Worm (Caenorhabditis elegans) whole organism, L3 larva: ENCODE results near the gene C56C10.6.

Experiments used
- ZK546.5 ChIP-seq: sonication (generic microtip); optimal IDR thresholded peaks from 2 replicates; lab custom pipeline; 2017; ENCODE audit warnings: missing biosample characterization, missing genetic modification characterization
- ama-1 ChIP-seq: fragments of 150-350 bp; optimal IDR thresholded peaks from 2 replicates; lab custom pipeline; 2018
- ceh-16 ChIP-seq: sonication (generic microtip); optimal IDR thresholded peaks from 2 replicates; lab custom pipeline; 2017; ENCODE audit warnings: missing biosample characterization, missing genetic modification characterization
- ceh-28 ChIP-seq: fragments of 150-350 bp; optimal IDR thresholded peaks from 2 replicates; lab custom pipeline; 2014; ENCODE audit warnings: missing biosample characterization, missing genetic modification reagents, missing genetic modification characterization
- ceh-82 ChIP-seq: fragments of 150-350 bp; optimal IDR thresholded peaks from 2 replicates; lab custom pipeline; 2014; ENCODE audit warnings: missing biosample characterization, missing genetic modification characterization
- daf-12 ChIP-seq: fragments of 150-350 bp; optimal IDR thresholded peaks from 2 replicates; lab custom pipeline; 2014; ENCODE audit warnings: missing biosample characterization, missing genetic modification reagents, missing genetic modification characterization
- egl-5 ChIP-seq: fragments of 150-350 bp; optimal IDR thresholded peaks from 2 replicates; lab custom pipeline; 2017; ENCODE audit warnings: missing biosample characterization, missing genetic modification reagents, missing genetic modification characterization, inconsistent platforms
- elt-2 ChIP-seq: sonication (generic microtip); optimal IDR thresholded peaks from 2 replicates; lab custom pipeline; 2016; ENCODE audit warnings: missing genetic modification reagents, mild to moderate bottlenecking, missing genetic modification characterization, missing compliant biosample characterization
- elt-3 ChIP-seq, 3 experiments: fragments of 150-350 bp in 1 of 3; sonication (generic microtip) in 2 of 3; optimal IDR thresholded peaks; 2 replicates in 2 of 3; 4 replicates in 1 of 3; lab custom pipeline; 2014 to 2017; ENCODE audit warnings: missing biosample characterization in 3 of 3, missing genetic modification characterization in 3 of 3
- eor-1 ChIP-seq, 2 experiments: fragments of 150-350 bp; optimal IDR thresholded peaks; 2 replicates each; lab custom pipeline; 2014 to 2018; ENCODE audit warnings: missing biosample characterization in 2 of 2, missing genetic modification characterization in 2 of 2
- fkh-2 ChIP-seq: fragments of 150-350 bp; optimal IDR thresholded peaks from 2 replicates; lab custom pipeline; 2014; ENCODE audit warnings: missing biosample characterization, missing genetic modification reagents, missing genetic modification characterization
- jun-1 ChIP-seq: fragments of 150-350 bp; optimal IDR thresholded peaks from 2 replicates; lab custom pipeline; 2014; ENCODE audit warnings: missing biosample characterization, missing genetic modification reagents, missing genetic modification characterization
- lin-15B ChIP-seq: fragments of 150-350 bp; optimal IDR thresholded peaks from 2 replicates; lab custom pipeline; 2014; ENCODE audit warnings: missing biosample characterization, missing genetic modification characterization
- lin-39 ChIP-seq: fragments of 150-350 bp; optimal IDR thresholded peaks from 2 replicates; lab custom pipeline; 2018; ENCODE audit warnings: missing biosample characterization, missing genetic modification reagents, missing genetic modification characterization
- lsy-12 ChIP-seq: sonication (generic microtip); optimal IDR thresholded peaks from 2 replicates; lab custom pipeline; 2016; ENCODE audit warnings: mild to moderate bottlenecking, missing genetic modification characterization, missing compliant biosample characterization
- mdl-1 ChIP-seq: fragments of 150-350 bp; optimal IDR thresholded peaks from 2 replicates; lab custom pipeline; 2014; ENCODE audit warnings: missing biosample characterization, missing genetic modification characterization
- nhr-23 ChIP-seq: fragments of 150-350 bp; optimal IDR thresholded peaks from 2 replicates; lab custom pipeline; 2014; ENCODE audit warnings: missing biosample characterization, missing genetic modification reagents, missing genetic modification characterization
- nhr-25 ChIP-seq: sonication (generic microtip); optimal IDR thresholded peaks from 2 replicates; lab custom pipeline; 2017; ENCODE audit warnings: missing biosample characterization, missing genetic modification characterization
- nhr-28 ChIP-seq: fragments of 150-350 bp; optimal IDR thresholded peaks from 2 replicates; lab custom pipeline; 2014; ENCODE audit warnings: missing biosample characterization, missing genetic modification characterization
- nhr-43 ChIP-seq: sonication (generic microtip); optimal IDR thresholded peaks from 2 replicates; lab custom pipeline; 2016; ENCODE audit warnings: mild to moderate bottlenecking, missing genetic modification characterization, missing compliant biosample characterization; ENCODE audit not compliant: poor library complexity, severe bottlenecking
- nhr-76 ChIP-seq: fragments of 150-350 bp; sonication (generic microtip); optimal IDR thresholded peaks from 5 replicates; lab custom pipeline; 2014; ENCODE audit warnings: missing biosample characterization, missing genetic modification characterization
- nhr-77 ChIP-seq: fragments of 150-350 bp; optimal IDR thresholded peaks from 2 replicates; lab custom pipeline; 2014; ENCODE audit warnings: missing biosample characterization, missing genetic modification characterization
- pha-4 ChIP-seq: fragments of 150-350 bp; optimal IDR thresholded peaks from 2 replicates; lab custom pipeline; 2014; ENCODE audit warnings: missing biosample characterization, missing genetic modification reagents, missing genetic modification characterization
- pqm-1 ChIP-seq: fragments of 150-350 bp; optimal IDR thresholded peaks from 2 replicates; lab custom pipeline; 2017; ENCODE audit warnings: missing biosample characterization, missing genetic modification characterization, inconsistent platforms
- skn-1 ChIP-seq: fragments of 150-350 bp; optimal IDR thresholded peaks from 2 replicates; lab custom pipeline; 2014; ENCODE audit warnings: missing biosample characterization, missing genetic modification characterization
- snpc-4 ChIP-seq: fragments of 150-350 bp; optimal IDR thresholded peaks from 2 replicates; lab custom pipeline; 2014; ENCODE audit warnings: missing biosample characterization, missing genetic modification characterization
- tbx-2 ChIP-seq: sonication (generic microtip); optimal IDR thresholded peaks from 2 replicates; lab custom pipeline; 2016; ENCODE audit warnings: mild to moderate bottlenecking, missing genetic modification characterization, missing compliant biosample characterization
- unc-39 ChIP-seq: sonication (generic microtip); optimal IDR thresholded peaks from 4 replicates; lab custom pipeline; 2017; ENCODE audit warnings: missing biosample characterization, missing genetic modification characterization
- unc-62 ChIP-seq: fragments of 150-350 bp; sonication (generic microtip); optimal IDR thresholded peaks from 4 replicates; lab custom pipeline; 2014; ENCODE audit warnings: missing biosample characterization, missing genetic modification reagents, missing genetic modification characterization
- zag-1 ChIP-seq: fragments of 150-350 bp; optimal IDR thresholded peaks from 2 replicates; lab custom pipeline; 2014; ENCODE audit warnings: missing biosample characterization, missing genetic modification characterization
- ztf-11 ChIP-seq: fragments of 150-350 bp; optimal IDR thresholded peaks from 2 replicates; lab custom pipeline; 2014; ENCODE audit warnings: missing biosample characterization, missing genetic modification characterization
- ztf-4 ChIP-seq: fragments of 150-350 bp; optimal IDR thresholded peaks from 2 replicates; lab custom pipeline; 2014; ENCODE audit warnings: missing biosample characterization, missing genetic modification characterization

The C56C10.6 gene

ce11 chrII:6619007-6619406, 37.9 kb upstream of the C56C10.6 start:
- TF ChIP-seq elt-3 (tag; optimal IDR thresholded peaks at IDR 0.05; lab: Kevin White, UChicago), result peak in 1 of 3 experiments; percentile 27
- TF ChIP-seq ceh-28 (tag; lab: Kevin White, UChicago), result peak; percentile 4
- TF ChIP-seq nhr-43, result peak; percentile 19
- no peak for TF ChIP-seq ceh-16 (tag; lab: Kevin White, UChicago)
- peak; percentile 10 for TF ChIP-seq nhr-25
- peak; percentile 46 for TF ChIP-seq nhr-23

DNA sequence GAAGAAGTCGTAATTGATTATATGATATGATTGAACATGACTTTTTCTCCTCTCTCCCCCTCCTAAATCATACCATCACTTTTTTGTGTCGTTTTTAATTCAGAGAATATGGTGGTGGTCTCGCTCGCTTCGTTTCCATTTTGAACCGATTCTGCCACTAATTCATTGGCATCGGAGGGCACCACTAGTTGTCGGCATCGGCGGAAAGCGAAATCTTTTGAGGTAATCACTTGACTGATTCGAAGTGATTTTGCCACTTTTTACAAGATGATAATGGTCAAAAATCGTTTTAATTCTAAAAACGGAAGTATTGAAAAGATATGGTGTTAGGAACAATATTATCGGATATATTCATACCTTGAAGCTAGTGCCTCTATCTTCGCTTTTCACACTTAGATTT, 35.6 kb upstream of the C56C10.6 start, which contains the start of gene klf-3:
Gene klf-3, plus strand, starts transcription at position 109 of the 400 bp plus-strand sequence.
- no peak for TF ChIP-seq skn-1 (tag; lab: Kevin White, UChicago)
- TF ChIP-seq fkh-2, result no peak
- TF ChIP-seq ama-1 (lab: Kevin White, UChicago), result no peak
- TF ChIP-seq nhr-43, result no peak
- TF ChIP-seq ztf-11, result no peak
- no peak for TF ChIP-seq nhr-25
- TF ChIP-seq nhr-28, result no peak

- TF ChIP-seq pqm-1 (peak; percentile 65), jun-1 (tag; lab: Kevin White, UChicago) (peak; percentile 79), lin-15B (no peak), elt-2 (tag; lab: Kevin White, UChicago) (peak; percentile 88)
Measured at ce11 chrII:6616135-6616534, 35.0 kb upstream of the C56C10.6 start.

- peak; percentile 93 for TF ChIP-seq elt-2 (tag; lab: Kevin White, UChicago)
- TF ChIP-seq nhr-43, result no peak
- TF ChIP-seq skn-1 (tag; lab: Kevin White, UChicago), result peak; percentile 50
- no peak for TF ChIP-seq unc-62 (GFP tag; lab: Kevin White, UChicago)
- no peak for TF ChIP-seq ceh-82 (tag; lab: Kevin White, UChicago)
- peak; percentile 36 for TF ChIP-seq pha-4 (tag; lab: Kevin White, UChicago)
- TF ChIP-seq pqm-1, result peak; percentile 90
- no peak for TF ChIP-seq lsy-12 (tag; lab: Kevin White, UChicago)
Measured at ce11 chrII:6615232-6616029, 34.3 kb upstream of the C56C10.6 start.

ce11 chrII:6614500-6614899, 33.4 kb upstream of the C56C10.6 start:
- no peak for TF ChIP-seq snpc-4 (tag; lab: Kevin White, UChicago)
- peak; percentile 72 for TF ChIP-seq elt-2 (tag; lab: Kevin White, UChicago)
- peak; percentile 23 for TF ChIP-seq pqm-1

DNA sequence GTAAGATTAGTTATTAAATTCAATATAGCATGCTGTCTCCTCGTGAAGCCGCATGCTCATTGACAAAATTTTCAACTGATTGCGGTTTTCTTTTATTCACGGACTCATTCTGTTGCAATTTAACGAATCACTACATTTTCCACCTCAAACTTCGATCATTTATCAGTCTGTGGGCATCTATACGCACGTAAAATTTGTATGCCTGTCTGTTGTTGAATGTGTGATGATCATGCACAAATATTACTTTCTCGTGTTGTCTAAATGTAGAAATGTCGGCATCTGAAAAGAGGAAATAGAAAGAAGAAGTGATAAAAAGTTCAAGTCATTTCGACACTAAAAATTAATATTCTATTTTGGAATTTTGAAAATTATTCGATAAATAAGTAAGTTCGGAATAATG, 31.4 kb upstream of the C56C10.6 start:
- peak; percentile 84 for TF ChIP-seq elt-2 (tag; lab: Kevin White, UChicago)
- peak; percentile 24 for TF ChIP-seq pha-4 (tag; lab: Kevin White, UChicago)
- no peak for TF ChIP-seq nhr-25
- TF ChIP-seq pqm-1, result peak; percentile 67
- no peak for TF ChIP-seq ZK546.5 (tag; lab: Kevin White, UChicago)
- no peak for TF ChIP-seq lin-15B
- no peak for TF ChIP-seq lsy-12 (tag; lab: Kevin White, UChicago)
- peak; percentile 30 for TF ChIP-seq mdl-1 (tag; lab: Kevin White, UChicago)

DNA sequence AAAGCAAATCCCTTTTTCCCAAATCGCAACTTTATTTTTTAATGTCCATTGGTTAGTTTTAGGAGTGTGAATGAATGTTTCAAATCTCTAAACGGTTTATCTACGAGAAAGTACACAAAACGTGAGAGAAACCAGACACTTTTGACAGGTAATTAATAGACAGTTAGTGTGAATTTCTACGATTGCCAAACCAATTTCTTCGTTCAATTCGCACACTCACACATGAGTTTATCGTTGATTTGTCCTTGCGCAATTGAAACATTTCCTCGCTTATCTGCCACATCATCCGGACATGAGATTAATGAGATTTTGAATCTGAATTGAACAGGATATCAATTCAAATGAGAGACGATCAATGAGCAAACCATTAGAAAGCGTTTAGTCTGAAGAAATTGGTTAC, 29.1 kb upstream of the C56C10.6 start:
- TF ChIP-seq skn-1 (tag; lab: Kevin White, UChicago), result no peak
- TF ChIP-seq daf-12, result no peak
- no peak for TF ChIP-seq fkh-2
- TF ChIP-seq lin-39 (tag; lab: Kevin White, UChicago), result no peak
- no peak for TF ChIP-seq unc-39 (tag; lab: Kevin White, UChicago)
- no peak for TF ChIP-seq elt-2 (tag; lab: Kevin White, UChicago)
- TF ChIP-seq nhr-77 (tag; lab: Kevin White, UChicago), result no peak
- TF ChIP-seq mdl-1 (tag; lab: Kevin White, UChicago), result no peak
- TF ChIP-seq tbx-2 (tag; lab: Kevin White, UChicago), result no peak
- TF ChIP-seq nhr-43, result no peak
- no peak for TF ChIP-seq unc-62 (GFP tag; lab: Kevin White, UChicago)
- no peak for TF ChIP-seq zag-1 (tag; lab: Kevin White, UChicago)
- TF ChIP-seq nhr-25, result no peak
- TF ChIP-seq nhr-76, result no peak
- no peak for TF ChIP-seq eor-1 (tag; optimal IDR thresholded peaks at IDR 0.05; lab: Kevin White, UChicago)
- no peak for TF ChIP-seq ceh-16 (tag; lab: Kevin White, UChicago)
- TF ChIP-seq egl-5 (tag; lab: Kevin White, UChicago), result no peak
- TF ChIP-seq jun-1 (tag; lab: Kevin White, UChicago), result no peak
- TF ChIP-seq ztf-4, result no peak
- TF ChIP-seq pqm-1, result no peak
- TF ChIP-seq, all 47 proteins: peak for 0
